Worm (Caenorhabditis elegans) whole organism, young adult: ENCODE measurements around the gene F23F12.13.

Experiments
- C06A6.2 ChIP-seq: fragments of 200-800 bp; sonication (Bioruptor generic); conservative IDR thresholded peaks from 2 replicates; pipeline ENCODE4 v1.3.6; 2022; ENCODE audit warnings: missing genetic modification characterization, missing compliant biosample characterization
- C17E4.6 ChIP-seq: fragments of 200-800 bp; sonication (Bioruptor generic); IDR thresholded peaks from 2 replicates; pipeline ENCODE4 v1.3.6; 2022; ENCODE audit warnings: missing genetic modification reagents, missing genetic modification characterization, missing compliant biosample characterization
- F10E7.11 ChIP-seq: sonication (generic microtip); optimal IDR thresholded peaks from 2 replicates; lab custom pipeline; 2017; ENCODE audit warnings: mild to moderate bottlenecking, missing genetic modification characterization, moderate library complexity, missing compliant biosample characterization
- F22D6.2 ChIP-seq: sonication (generic microtip); optimal IDR thresholded peaks from 2 replicates; lab custom pipeline; 2016; ENCODE audit warnings: mild to moderate bottlenecking, missing genetic modification characterization, missing compliant biosample characterization
- F33H1.4 ChIP-seq: fragments of 200-800 bp; sonication (Bioruptor generic); IDR thresholded peaks from 2 replicates; pipeline ENCODE4 v1.3.6; 2022; ENCODE audit warnings: missing genetic modification reagents, missing genetic modification characterization, missing compliant biosample characterization
- F57A8.1 ChIP-seq: fragments of 200-800 bp; sonication (Bioruptor generic); optimal IDR thresholded peaks from 2 replicates; lab custom pipeline; 2018; ENCODE audit warnings: mild to moderate bottlenecking, missing genetic modification characterization, moderate library complexity, missing compliant biosample characterization
- F57C9.4 ChIP-seq: sonication (generic microtip); optimal IDR thresholded peaks from 2 replicates; lab custom pipeline; 2017; ENCODE audit warnings: mild to moderate bottlenecking, missing genetic modification characterization, missing compliant biosample characterization
- K11D2.4 ChIP-seq: fragments of 200-800 bp; sonication (Bioruptor generic); IDR thresholded peaks from 2 replicates; pipeline ENCODE4 v1.3.6; 2022; ENCODE audit warnings: missing genetic modification reagents, missing genetic modification characterization, missing compliant biosample characterization
- K12H6.12 ChIP-seq: fragments of 200-800 bp; sonication (Bioruptor generic); optimal IDR thresholded peaks from 2 replicates; lab custom pipeline; 2018; ENCODE audit warnings: mild to moderate bottlenecking, missing genetic modification characterization, missing compliant biosample characterization
- T07F8.4 ChIP-seq: sonication (generic microtip); optimal IDR thresholded peaks from 2 replicates; lab custom pipeline; 2016; ENCODE audit warnings: mild to moderate bottlenecking, missing genetic modification characterization, moderate library complexity, missing compliant biosample characterization
- Y53F4B.3 ChIP-seq: fragments of 200-800 bp; sonication (Bioruptor generic); IDR thresholded peaks from 2 replicates; pipeline ENCODE4 v1.3.6; 2022; ENCODE audit warnings: missing genetic modification reagents, missing genetic modification characterization, missing compliant biosample characterization
- Y53G8AR.9 ChIP-seq: fragments of 200-800 bp; sonication (Bioruptor generic); conservative IDR thresholded peaks from 2 replicates; pipeline ENCODE4 v1.3.6; 2022; ENCODE audit warnings: missing genetic modification reagents, missing genetic modification characterization, missing compliant biosample characterization
- Y79H2A.3 ChIP-seq: fragments of 200-800 bp; sonication (Bioruptor generic); conservative IDR thresholded peaks from 2 replicates; pipeline ENCODE4 v1.3.6; 2022; ENCODE audit warnings: missing genetic modification reagents, missing genetic modification characterization, missing compliant biosample characterization
- aptf-2 ChIP-seq: fragments of 200-800 bp; sonication (Bioruptor generic); conservative IDR thresholded peaks from 2 replicates; pipeline ENCODE4 v1.3.6; 2022; ENCODE audit warnings: missing genetic modification reagents, missing genetic modification characterization, missing compliant biosample characterization
- aptf-3 ChIP-seq: fragments of 200-800 bp; sonication (Bioruptor generic); IDR thresholded peaks from 2 replicates; pipeline ENCODE4 v1.3.6; 2022; ENCODE audit warnings: missing genetic modification characterization, missing compliant biosample characterization
- attf-3 ChIP-seq: fragments of 200-800 bp; sonication (Bioruptor generic); conservative IDR thresholded peaks from 2 replicates; pipeline ENCODE4 v1.3.6; 2022; ENCODE audit warnings: missing genetic modification reagents, missing genetic modification characterization, missing compliant biosample characterization
- ccch-3 ChIP-seq: fragments of 200-800 bp; sonication (Bioruptor generic); optimal IDR thresholded peaks from 2 replicates; lab custom pipeline; 2018; ENCODE audit warnings: mild to moderate bottlenecking, missing genetic modification characterization, missing compliant biosample characterization
- cebp-1 ChIP-seq, 2 experiments: fragments of 200-800 bp in 1 of 2; sonication (Bioruptor generic) in 1 of 2; sonication (generic microtip) in 1 of 2; IDR thresholded peaks in 1 of 2; optimal IDR thresholded peaks in 1 of 2; 2 replicates each; pipeline versions ENCODE4 v1.3.6 to Lab custom; 2017 to 2022; ENCODE audit warnings: missing compliant biosample characterization in 2 of 2, missing genetic modification characterization in 2 of 2, mild to moderate bottlenecking in 1 of 2, missing genetic modification reagents in 1 of 2, moderate library complexity in 1 of 2
- dox-1 ChIP-seq: fragments of 200-800 bp; sonication (Bioruptor generic); IDR thresholded peaks from 2 replicates; pipeline ENCODE4 v1.3.6; 2022; ENCODE audit warnings: missing genetic modification reagents, missing genetic modification characterization, missing compliant biosample characterization
- dpff-1 ChIP-seq: sonication (generic microtip); optimal IDR thresholded peaks from 2 replicates; lab custom pipeline; 2017; ENCODE audit warnings: mild to moderate bottlenecking, missing genetic modification characterization, missing compliant biosample characterization
- dpl-1 ChIP-seq: fragments of 150-350 bp; optimal IDR thresholded peaks from 2 replicates; lab custom pipeline; 2014; ENCODE audit warnings: missing biosample characterization, missing genetic modification reagents, missing genetic modification characterization
- egl-18 ChIP-seq: fragments of 200-800 bp; sonication (Bioruptor generic); IDR thresholded peaks from 2 replicates; pipeline ENCODE4 v1.3.6; 2022; ENCODE audit warnings: missing genetic modification reagents, missing genetic modification characterization, missing compliant biosample characterization
- egl-44 ChIP-seq: fragments of 200-800 bp; sonication (Bioruptor generic); IDR thresholded peaks from 2 replicates; pipeline ENCODE4 v1.3.6; 2022; ENCODE audit warnings: missing genetic modification reagents, missing genetic modification characterization, missing compliant biosample characterization
- ets-4 ChIP-seq: fragments of 200-800 bp; sonication (Bioruptor generic); optimal IDR thresholded peaks from 2 replicates; lab custom pipeline; 2018; ENCODE audit warnings: mild to moderate bottlenecking, missing genetic modification characterization, missing compliant biosample characterization
- hmg-1.2 ChIP-seq: fragments of 200-800 bp; sonication (Bioruptor generic); IDR thresholded peaks from 2 replicates; pipeline ENCODE4 v1.3.6; 2022; ENCODE audit warnings: missing genetic modification reagents, missing genetic modification characterization, missing compliant biosample characterization
- lag-1 ChIP-seq: fragments of 200-800 bp; sonication (Bioruptor generic); IDR thresholded peaks from 2 replicates; pipeline ENCODE4 v1.3.6; 2022; ENCODE audit warnings: missing genetic modification reagents, missing genetic modification characterization, missing compliant biosample characterization
- let-526 ChIP-seq: fragments of 200-800 bp; sonication (Bioruptor generic); IDR thresholded peaks from 2 replicates; pipeline ENCODE4 v1.3.6; 2022; ENCODE audit warnings: missing genetic modification reagents, missing genetic modification characterization, missing compliant biosample characterization
- lin-40 ChIP-seq: sonication (generic microtip); optimal IDR thresholded peaks from 2 replicates; lab custom pipeline; 2016; ENCODE audit warnings: missing genetic modification characterization, mild to moderate bottlenecking, missing compliant biosample characterization, missing genotype, missing genetic modification reagents
- lin-54 ChIP-seq: fragments of 200-800 bp; sonication (Bioruptor generic); optimal IDR thresholded peaks from 2 replicates; lab custom pipeline; 2018; ENCODE audit warnings: mild to moderate bottlenecking, missing genetic modification characterization, missing compliant biosample characterization
- mcd-1 ChIP-seq: fragments of 200-800 bp; sonication (Bioruptor generic); IDR thresholded peaks from 2 replicates; pipeline ENCODE4 v1.3.6; 2022; ENCODE audit warnings: missing genetic modification reagents, missing genetic modification characterization, missing compliant biosample characterization
- mes-4 ChIP-seq: sonication (generic microtip); optimal IDR thresholded peaks from 2 replicates; lab custom pipeline; 2016; ENCODE audit warnings: missing genotype, missing genetic modification characterization, missing compliant biosample characterization
- nhr-120 ChIP-seq: fragments of 200-800 bp; sonication (Bioruptor generic); IDR thresholded peaks from 2 replicates; pipeline ENCODE4 v1.3.6; 2022; ENCODE audit warnings: missing genetic modification characterization, missing compliant biosample characterization
- nhr-80 ChIP-seq: sonication (generic microtip); optimal IDR thresholded peaks from 2 replicates; lab custom pipeline; 2016; ENCODE audit warnings: missing genetic modification characterization, missing compliant biosample characterization
- pbrm-1 ChIP-seq: fragments of 200-800 bp; sonication (Bioruptor generic); IDR thresholded peaks from 2 replicates; pipeline ENCODE4 v1.3.6; 2022; ENCODE audit warnings: missing genetic modification reagents, missing genetic modification characterization, missing compliant biosample characterization
- snpc-1.1 ChIP-seq: sonication (generic microtip); optimal IDR thresholded peaks from 2 replicates; lab custom pipeline; 2017; ENCODE audit warnings: missing genetic modification characterization, mild to moderate bottlenecking, missing compliant biosample characterization, antibody characterized with exemption, moderate library complexity, missing genotype, missing genetic modification reagents; ENCODE audit not compliant: insufficient read depth
- somi-1 ChIP-seq: fragments of 200-800 bp; sonication (Bioruptor generic); optimal IDR thresholded peaks from 2 replicates; lab custom pipeline; 2018; ENCODE audit warnings: mild to moderate bottlenecking, missing genetic modification characterization, missing compliant biosample characterization
- tbp1 ChIP-seq: fragments of 200-800 bp; sonication (Bioruptor generic); optimal IDR thresholded peaks from 2 replicates; lab custom pipeline; 2018; ENCODE audit warnings: mild to moderate bottlenecking, missing genetic modification characterization, missing compliant biosample characterization
- tlf-1 ChIP-seq: fragments of 200-800 bp; sonication (Bioruptor generic); optimal IDR thresholded peaks from 2 replicates; lab custom pipeline; 2018; ENCODE audit warnings: mild to moderate bottlenecking, missing genetic modification characterization, missing compliant biosample characterization
- zfh-2 ChIP-seq: fragments of 200-800 bp; sonication (Bioruptor generic); conservative IDR thresholded peaks from 2 replicates; pipeline ENCODE4 v1.3.6; 2022; ENCODE audit warnings: missing genetic modification reagents, missing genetic modification characterization, missing compliant biosample characterization
- zim-3 ChIP-seq: sonication (generic microtip); optimal IDR thresholded peaks from 2 replicates; lab custom pipeline; 2017; ENCODE audit warnings: mild to moderate bottlenecking, missing genetic modification characterization, moderate library complexity, missing compliant biosample characterization
- ztf-22 ChIP-seq: fragments of 200-800 bp; sonication (Bioruptor generic); optimal IDR thresholded peaks from 2 replicates; lab custom pipeline; 2018; ENCODE audit warnings: mild to moderate bottlenecking, missing genetic modification characterization, moderate library complexity, missing compliant biosample characterization
- ztf-25 ChIP-seq: fragments of 200-800 bp; sonication (Bioruptor generic); IDR thresholded peaks from 2 replicates; pipeline ENCODE4 v1.3.6; 2022; ENCODE audit warnings: missing genetic modification reagents, missing genetic modification characterization, missing compliant biosample characterization
- ztf-26 ChIP-seq: sonication (generic microtip); optimal IDR thresholded peaks from 2 replicates; lab custom pipeline; 2017; ENCODE audit warnings: missing genetic modification characterization, missing compliant biosample characterization
- ztf-28 ChIP-seq: fragments of 200-800 bp; sonication (Bioruptor generic); IDR thresholded peaks from 2 replicates; pipeline ENCODE4 v1.3.6; 2022; ENCODE audit warnings: missing genetic modification reagents, missing genetic modification characterization, missing compliant biosample characterization

The F23F12.13 gene

ce11 chrIII:6495191-6495723, at the start of gene F23F12.13:
TSS of gene F23F12.13 (plus strand) at chrIII:6495673.
- TF ChIP-seq nhr-80 (tag; lab: Kevin White, UChicago) (peak; percentile 54), zfh-2 (GFP tag; lab: Robert Waterston, UW) (no peak)

ce11 chrIII:6446807-6447206, 48.7 kb upstream of the F23F12.13 start, which contains the start of gene let-721:
TSS of gene let-721 (minus strand) at chrIII:6446907.
- TF ChIP-seq snpc-1.1 = no peak
- no peak for TF ChIP-seq ztf-22
- no peak for TF ChIP-seq aptf-2 (GFP tag; lab: Robert Waterston, UW)
- no peak for TF ChIP-seq attf-3
- TF ChIP-seq F10E7.11 (tag; lab: Kevin White, UChicago) = no peak
- no peak for TF ChIP-seq cebp-1 (GFP tag; IDR thresholded peaks at IDR 0.05; lab: Robert Waterston, UW)
- no peak for TF ChIP-seq cebp-1 (tag; optimal IDR thresholded peaks at IDR 0.05; lab: Kevin White, UChicago)

- peak; percentile 28 for TF ChIP-seq F22D6.2 (tag; lab: Kevin White, UChicago)
- TF ChIP-seq F10E7.11 (tag; lab: Kevin White, UChicago) = no peak
- peak; percentile 42 for TF ChIP-seq mcd-1 (GFP tag; lab: Robert Waterston, UW)
- TF ChIP-seq lin-54 = peak; percentile 13
- no peak for TF ChIP-seq K11D2.4
- no peak for TF ChIP-seq F33H1.4 (GFP tag; lab: Robert Waterston, UW)
- peak; percentile 52 for TF ChIP-seq tlf-1 (GFP tag; lab: Kevin White, UChicago)
- TF ChIP-seq somi-1 (GFP tag; lab: Kevin White, UChicago) = peak; percentile 7
- TF ChIP-seq ztf-25 (GFP tag; lab: Robert Waterston, UW) = no peak
- no peak for TF ChIP-seq T07F8.4 (tag; lab: Kevin White, UChicago)
- TF ChIP-seq nhr-80 (tag; lab: Kevin White, UChicago) = peak; percentile 40
- TF ChIP-seq dox-1 (GFP tag; lab: Robert Waterston, UW) = 0 out of 2 replicates have a peak, but pooled peaks have one; percentile 44
- 0 out of 2 replicates have a peak, but pooled peaks have one; percentile 50 for TF ChIP-seq egl-44
- TF ChIP-seq pbrm-1 (GFP tag; lab: Robert Waterston, UW) = no peak; the same call in 1 of the 2 replicates
- TF ChIP-seq F57C9.4 (tag; lab: Kevin White, UChicago) = no peak
- TF ChIP-seq lin-40 (tag; lab: Kevin White, UChicago) = peak; percentile 36
- TF ChIP-seq egl-18 (GFP tag; lab: Robert Waterston, UW) = no peak
- no peak for TF ChIP-seq ccch-3 (GFP tag; lab: Kevin White, UChicago)
- TF ChIP-seq let-526 (GFP tag; lab: Robert Waterston, UW) = 0 out of 2 replicates have a peak, but pooled peaks have one; percentile 44
- no peak for TF ChIP-seq ztf-28 (GFP tag; lab: Robert Waterston, UW)
- no peak for TF ChIP-seq mes-4 (tag; lab: Kevin White, UChicago)
- no peak for TF ChIP-seq tbp1
- no peak for TF ChIP-seq nhr-120 (GFP tag; lab: Robert Waterston, UW)
- TF ChIP-seq Y53G8AR.9 (GFP tag; lab: Robert Waterston, UW) = 0 out of 2 replicates have a peak, but pooled peaks have one; percentile 35
- peak; percentile 7 for TF ChIP-seq K12H6.12 (tag; lab: Kevin White, UChicago)
- TF ChIP-seq lag-1 (GFP tag; lab: Robert Waterston, UW) = no peak
- no peak for TF ChIP-seq Y53F4B.3 (GFP tag; lab: Robert Waterston, UW)
- no peak for TF ChIP-seq ztf-26 (tag; lab: Kevin White, UChicago)
- TF ChIP-seq zim-3 (tag; lab: Kevin White, UChicago) = no peak
- TF ChIP-seq C06A6.2 (GFP tag; lab: Robert Waterston, UW) = peak; percentile 57; the same call in 1 of the 2 replicates
- 0 out of 2 replicates have a peak, but pooled peaks have one; percentile 17 for TF ChIP-seq hmg-1.2 (GFP tag; lab: Robert Waterston, UW)
- no peak for TF ChIP-seq aptf-3 (GFP tag; lab: Robert Waterston, UW)
- TF ChIP-seq attf-3 = no peak
- no peak for TF ChIP-seq ets-4
- no peak; the same call in 1 of the 2 replicates for TF ChIP-seq aptf-2 (GFP tag; lab: Robert Waterston, UW)
- no peak for TF ChIP-seq dpl-1 (GFP tag; lab: Kevin White, UChicago)
- TF ChIP-seq dpff-1 = no peak
- TF ChIP-seq C17E4.6 (GFP tag; lab: Robert Waterston, UW) = no peak
- peak; percentile 9; the same call in 1 of the 2 replicates for TF ChIP-seq Y79H2A.3 (GFP tag; lab: Robert Waterston, UW)
- TF ChIP-seq F57A8.1 (GFP tag; lab: Kevin White, UChicago) = no peak
Observed at ce11 chrIII:6447521-6447920, 48.0 kb upstream of the F23F12.13 start.
